Worm (Caenorhabditis elegans) whole organism, young adult: Measurements from ENCODE around the gene ZK697.14.

Experiments
- B0019.2 ChIP-seq: fragments of 200-800 bp; sonication (Bioruptor generic); conservative IDR thresholded peaks from 2 replicates; pipeline ENCODE4 v1.3.6; 2022; ENCODE audit warnings: missing genetic modification reagents, missing genetic modification characterization, missing compliant biosample characterization
- B0035.1 ChIP-seq: sonication (generic microtip); optimal IDR thresholded peaks from 2 replicates; lab custom pipeline; 2016; ENCODE audit warnings: missing genetic modification characterization, mild to moderate bottlenecking, missing compliant biosample characterization, missing genotype, missing genetic modification reagents
- B0261.1 ChIP-seq: sonication (generic microtip); optimal IDR thresholded peaks from 2 replicates; lab custom pipeline; 2016; ENCODE audit warnings: mild to moderate bottlenecking, missing genetic modification characterization, moderate library complexity, missing compliant biosample characterization
- F23B12.7 ChIP-seq: sonication (generic microtip); optimal IDR thresholded peaks from 2 replicates; lab custom pipeline; 2017; ENCODE audit warnings: missing genetic modification characterization, mild to moderate bottlenecking, missing compliant biosample characterization, antibody characterized with exemption, moderate library complexity; ENCODE audit not compliant: insufficient read depth
- F37B4.10 ChIP-seq: fragments of 200-800 bp; sonication (Bioruptor generic); IDR thresholded peaks from 2 replicates; pipeline ENCODE4 v1.3.6; 2022; ENCODE audit warnings: missing genetic modification characterization, missing compliant biosample characterization
- T26A5.8 ChIP-seq: sonication (generic microtip); optimal IDR thresholded peaks from 2 replicates; lab custom pipeline; 2016; ENCODE audit warnings: missing genetic modification characterization, missing compliant biosample characterization
- Y53F4B.3 ChIP-seq: fragments of 200-800 bp; sonication (Bioruptor generic); IDR thresholded peaks from 2 replicates; pipeline ENCODE4 v1.3.6; 2022; ENCODE audit warnings: missing genetic modification reagents, missing genetic modification characterization, missing compliant biosample characterization
- Y56A3A.18 ChIP-seq: fragments of 200-800 bp; sonication (Bioruptor generic); IDR thresholded peaks from 2 replicates; pipeline ENCODE4 v1.3.6; 2022; ENCODE audit warnings: missing genetic modification reagents, missing genetic modification characterization, missing compliant biosample characterization
- Y95B8A.8 ChIP-seq: fragments of 200-800 bp; sonication (Bioruptor generic); IDR thresholded peaks from 2 replicates; pipeline ENCODE4 v1.3.6; 2022; ENCODE audit warnings: missing genetic modification reagents, missing genetic modification characterization, missing compliant biosample characterization
- aptf-3 ChIP-seq: fragments of 200-800 bp; sonication (Bioruptor generic); IDR thresholded peaks from 2 replicates; pipeline ENCODE4 v1.3.6; 2022; ENCODE audit warnings: missing genetic modification characterization, missing compliant biosample characterization
- ccch-3 ChIP-seq: fragments of 200-800 bp; sonication (Bioruptor generic); optimal IDR thresholded peaks from 2 replicates; lab custom pipeline; 2018; ENCODE audit warnings: mild to moderate bottlenecking, missing genetic modification characterization, missing compliant biosample characterization
- cebp-2 ChIP-seq: fragments of 200-800 bp; sonication (Bioruptor generic); IDR thresholded peaks from 2 replicates; pipeline ENCODE4 v1.3.6; 2022; ENCODE audit warnings: missing genetic modification characterization, missing compliant biosample characterization
- ceh-100 ChIP-seq: fragments of 200-800 bp; sonication (Bioruptor generic); IDR thresholded peaks from 2 replicates; pipeline ENCODE4 v1.3.6; 2022; ENCODE audit warnings: missing genetic modification reagents, missing genetic modification characterization, missing compliant biosample characterization
- ceh-27 ChIP-seq: fragments of 200-800 bp; sonication (Bioruptor generic); optimal IDR thresholded peaks from 2 replicates; lab custom pipeline; 2018; ENCODE audit warnings: mild to moderate bottlenecking, missing genetic modification characterization, moderate library complexity, missing compliant biosample characterization
- ceh-58 ChIP-seq: fragments of 200-800 bp; sonication (Bioruptor generic); IDR thresholded peaks from 2 replicates; pipeline ENCODE4 v1.3.6; 2022; ENCODE audit warnings: missing genetic modification characterization, missing compliant biosample characterization
- die-1 ChIP-seq: sonication (generic microtip); optimal IDR thresholded peaks from 2 replicates; lab custom pipeline; 2016; ENCODE audit warnings: missing genotype, mild to moderate bottlenecking, missing genetic modification characterization, missing compliant biosample characterization
- efl-1 ChIP-seq: fragments of 150-350 bp; optimal IDR thresholded peaks from 2 replicates; lab custom pipeline; 2014; ENCODE audit warnings: missing biosample characterization, missing genetic modification reagents, missing genetic modification characterization
- ekl-4 ChIP-seq: fragments of 200-800 bp; sonication (Bioruptor generic); IDR thresholded peaks from 2 replicates; pipeline ENCODE4 v1.3.6; 2022; ENCODE audit warnings: missing genetic modification reagents, missing genetic modification characterization, missing compliant biosample characterization
- ets-4 ChIP-seq: fragments of 200-800 bp; sonication (Bioruptor generic); optimal IDR thresholded peaks from 2 replicates; lab custom pipeline; 2018; ENCODE audit warnings: mild to moderate bottlenecking, missing genetic modification characterization, missing compliant biosample characterization
- hlh-12 ChIP-seq: sonication (generic microtip); optimal IDR thresholded peaks from 2 replicates; lab custom pipeline; 2016; ENCODE audit warnings: missing genetic modification characterization, missing compliant biosample characterization
- hmg-1.2 ChIP-seq: fragments of 200-800 bp; sonication (Bioruptor generic); IDR thresholded peaks from 2 replicates; pipeline ENCODE4 v1.3.6; 2022; ENCODE audit warnings: missing genetic modification reagents, missing genetic modification characterization, missing compliant biosample characterization
- lag-1 ChIP-seq: fragments of 200-800 bp; sonication (Bioruptor generic); IDR thresholded peaks from 2 replicates; pipeline ENCODE4 v1.3.6; 2022; ENCODE audit warnings: missing genetic modification reagents, missing genetic modification characterization, missing compliant biosample characterization
- let-526 ChIP-seq: fragments of 200-800 bp; sonication (Bioruptor generic); IDR thresholded peaks from 2 replicates; pipeline ENCODE4 v1.3.6; 2022; ENCODE audit warnings: missing genetic modification reagents, missing genetic modification characterization, missing compliant biosample characterization
- lin-35 ChIP-seq, 3 experiments: fragments of 150-350 bp in 2 of 3; sonication (generic microtip) in 1 of 3; optimal IDR thresholded peaks; 2 replicates each; lab custom pipeline; 2014 to 2018; ENCODE audit warnings: missing biosample characterization in 3 of 3, missing genetic modification characterization in 3 of 3, missing genetic modification reagents in 3 of 3
- lin-40 ChIP-seq: sonication (generic microtip); optimal IDR thresholded peaks from 2 replicates; lab custom pipeline; 2016; ENCODE audit warnings: missing genetic modification characterization, mild to moderate bottlenecking, missing compliant biosample characterization, missing genotype, missing genetic modification reagents
- madf-10 ChIP-seq: sonication (generic microtip); optimal IDR thresholded peaks from 2 replicates; lab custom pipeline; 2016; ENCODE audit warnings: mild to moderate bottlenecking, missing genetic modification characterization, missing compliant biosample characterization
- madf-6 ChIP-seq: fragments of 200-800 bp; sonication (Bioruptor generic); IDR thresholded peaks from 2 replicates; pipeline ENCODE4 v1.3.6; 2022; ENCODE audit warnings: missing genetic modification reagents, missing genetic modification characterization, missing compliant biosample characterization
- mcd-1 ChIP-seq: fragments of 200-800 bp; sonication (Bioruptor generic); IDR thresholded peaks from 2 replicates; pipeline ENCODE4 v1.3.6; 2022; ENCODE audit warnings: missing genetic modification reagents, missing genetic modification characterization, missing compliant biosample characterization
- nfya-2 ChIP-seq: fragments of 200-800 bp; sonication (Bioruptor generic); IDR thresholded peaks from 2 replicates; pipeline ENCODE4 v1.3.6; 2022; ENCODE audit warnings: missing genetic modification reagents, missing genetic modification characterization, missing compliant biosample characterization
- nhr-80 ChIP-seq: sonication (generic microtip); optimal IDR thresholded peaks from 2 replicates; lab custom pipeline; 2016; ENCODE audit warnings: missing genetic modification characterization, missing compliant biosample characterization
- sdz-38 ChIP-seq: sonication (generic microtip); optimal IDR thresholded peaks from 2 replicates; lab custom pipeline; 2016; ENCODE audit warnings: missing genotype, missing genetic modification characterization, missing compliant biosample characterization
- sea-2 ChIP-seq: fragments of 200-800 bp; sonication (Bioruptor generic); IDR thresholded peaks from 2 replicates; pipeline ENCODE4 v1.3.6; 2022; ENCODE audit warnings: missing genetic modification characterization, missing compliant biosample characterization
- snpc-1.1 ChIP-seq: sonication (generic microtip); optimal IDR thresholded peaks from 2 replicates; lab custom pipeline; 2017; ENCODE audit warnings: missing genetic modification characterization, mild to moderate bottlenecking, missing compliant biosample characterization, antibody characterized with exemption, moderate library complexity, missing genotype, missing genetic modification reagents; ENCODE audit not compliant: insufficient read depth
- unc-62 ChIP-seq: fragments of 150-350 bp; optimal IDR thresholded peaks from 2 replicates; lab custom pipeline; 2014; ENCODE audit warnings: missing biosample characterization, missing genetic modification reagents, missing genetic modification characterization
- ztf-22 ChIP-seq: fragments of 200-800 bp; sonication (Bioruptor generic); optimal IDR thresholded peaks from 2 replicates; lab custom pipeline; 2018; ENCODE audit warnings: mild to moderate bottlenecking, missing genetic modification characterization, moderate library complexity, missing compliant biosample characterization
- ztf-26 ChIP-seq: sonication (generic microtip); optimal IDR thresholded peaks from 2 replicates; lab custom pipeline; 2017; ENCODE audit warnings: missing genetic modification characterization, missing compliant biosample characterization

Gene ZK697.14

DNA sequence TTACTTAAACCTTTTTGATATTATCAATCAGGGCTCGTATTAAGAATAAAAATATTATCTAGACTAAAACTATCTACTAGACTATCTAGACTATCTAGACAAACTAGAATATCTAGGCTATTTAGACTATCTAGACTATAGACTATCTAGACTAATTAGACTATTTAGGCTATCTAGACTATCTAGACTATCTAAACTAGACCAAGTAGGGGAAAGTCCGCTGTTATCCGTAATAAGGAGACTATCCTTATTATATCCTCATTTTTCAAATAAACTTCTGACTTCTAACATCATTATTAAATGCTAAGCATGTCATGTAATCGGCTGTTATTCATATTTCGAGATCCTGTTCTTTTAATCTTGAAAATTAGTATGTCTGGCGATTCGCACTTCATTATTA lies 33.5 kb downstream of the ZK697.14 start, which contains the start of gene srw-101:
Gene srw-101 (plus strand): TSS at position 301 of the 400 bp plus-strand sequence.
- TF ChIP-seq hmg-1.2 (GFP tag; lab: Robert Waterston, UW) (no peak), T26A5.8 (tag; lab: Kevin White, UChicago) (no peak), unc-62 (no peak), B0261.1 (tag; lab: Kevin White, UChicago) (no peak), lin-40 (no peak), madf-6 (GFP tag; lab: Robert Waterston, UW) (no peak), die-1 (tag; lab: Kevin White, UChicago) (no peak), aptf-3 (GFP tag; lab: Robert Waterston, UW) (no peak), efl-1 (GFP tag; lab: Kevin White, UChicago) (no peak), nfya-2 (no peak), mcd-1 (GFP tag; lab: Robert Waterston, UW) (no peak), let-526 (GFP tag; lab: Robert Waterston, UW) (no peak), ekl-4 (GFP tag; lab: Robert Waterston, UW) (no peak), cebp-2 (GFP tag; lab: Robert Waterston, UW) (no peak), sea-2 (GFP tag; lab: Robert Waterston, UW) (no peak), ceh-58 (GFP tag; lab: Robert Waterston, UW) (no peak)
- TF ChIP-seq, all 124 proteins: peak for 0

- no peak for TF ChIP-seq hlh-12 (tag; lab: Kevin White, UChicago)
- no peak for TF ChIP-seq lag-1 (GFP tag; lab: Robert Waterston, UW)
- no peak for TF ChIP-seq hmg-1.2 (GFP tag; lab: Robert Waterston, UW)
- TF ChIP-seq B0035.1 (tag; lab: Kevin White, UChicago): no peak
- no peak for TF ChIP-seq sdz-38 (tag; lab: Kevin White, UChicago)
These were observed 35.6 kb downstream of the ZK697.14 start, which contains the start of gene srw-102 for ce11 chrV:1719927-1720326. TSS of gene srw-102 (plus strand) at chrV:1720227.

ce11 chrV:1718232-1718631 lies 37.3 kb downstream of the ZK697.14 start:
- no peak for TF ChIP-seq ztf-26 (tag; lab: Kevin White, UChicago)
- no peak for TF ChIP-seq B0019.2 (GFP tag; lab: Robert Waterston, UW)
- no peak for TF ChIP-seq Y53F4B.3 (GFP tag; lab: Robert Waterston, UW)
- no peak for TF ChIP-seq die-1 (tag; lab: Kevin White, UChicago)
- no peak for TF ChIP-seq efl-1 (GFP tag; lab: Kevin White, UChicago)
- TF ChIP-seq ets-4 (GFP tag; lab: Kevin White, UChicago): no peak
- TF ChIP-seq ceh-100 (GFP tag; lab: Robert Waterston, UW): no peak
- TF ChIP-seq nhr-80 (tag; lab: Kevin White, UChicago): no peak
- TF ChIP-seq ceh-27 (GFP tag; lab: Kevin White, UChicago): no peak
- TF ChIP-seq madf-10 (tag; lab: Kevin White, UChicago): no peak
- TF ChIP-seq F23B12.7 (tag; lab: Kevin White, UChicago): no peak
- no peak for TF ChIP-seq F37B4.10 (GFP tag; lab: Robert Waterston, UW)
- no peak for TF ChIP-seq lin-35 (GFP tag; optimal IDR thresholded peaks at IDR 0.05; lab: Kevin White, UChicago)
- TF ChIP-seq snpc-1.1 (tag; lab: Kevin White, UChicago): no peak
- no peak for TF ChIP-seq Y56A3A.18 (GFP tag; lab: Robert Waterston, UW)
- no peak for TF ChIP-seq ccch-3
- no peak for TF ChIP-seq Y95B8A.8 (GFP tag; lab: Robert Waterston, UW)
- no peak for TF ChIP-seq ztf-22 (GFP tag; lab: Kevin White, UChicago)
